Worm (Caenorhabditis elegans) whole organism, L4/young adult: Measurements from ENCODE around the gene jamp-1.
"Not testable (repeated sequence)": the region's sequence is repeated elsewhere in the genome, so short reads cannot be mapped to it uniquely, and the experiment has no call there.

Experiments used
- W03F9.2 ChIP-seq: fragments of 150-350 bp; optimal IDR thresholded peaks from 2 replicates; lab custom pipeline; 2014; ENCODE audit warnings: missing biosample characterization, missing genetic modification characterization
- dao-5 ChIP-seq: sonication (generic microtip); optimal IDR thresholded peaks from 2 replicates; lab custom pipeline; 2016; ENCODE audit warnings: missing genotype, missing genetic modification characterization, moderate library complexity, missing compliant biosample characterization
- him-1 ChIP-seq: sonication (generic microtip); optimal IDR thresholded peaks from 2 replicates; lab custom pipeline; 2016; ENCODE audit warnings: missing genotype, missing genetic modification reagents, missing genetic modification characterization, missing compliant biosample characterization

Gene jamp-1

DNA sequence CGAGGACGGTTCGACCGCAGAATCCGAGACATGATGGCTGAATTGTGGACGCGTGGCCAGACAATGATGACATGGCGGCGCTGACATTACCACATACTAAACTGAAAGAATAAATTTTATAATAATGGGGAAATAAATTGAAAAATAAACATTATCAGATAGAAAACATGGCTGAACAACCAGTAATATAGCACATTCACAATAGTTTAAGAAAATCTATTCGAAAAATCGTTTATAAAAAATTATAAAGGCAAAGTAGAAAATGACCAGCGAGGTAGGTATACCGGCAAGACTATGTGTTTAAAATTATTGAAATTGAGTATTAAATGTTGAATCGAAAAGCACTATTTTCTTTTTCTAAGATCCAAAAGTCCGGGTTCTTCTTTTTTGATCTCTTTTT is at the start of gene jamp-1:
jamp-1 (minus strand) TSS at position 101 of the 400 bp plus-strand sequence.
- TF ChIP-seq him-1 (no peak), W03F9.2 (tag; lab: Kevin White, UChicago) (no peak), dao-5 (tag; lab: Kevin White, UChicago) (no peak)

DNA sequence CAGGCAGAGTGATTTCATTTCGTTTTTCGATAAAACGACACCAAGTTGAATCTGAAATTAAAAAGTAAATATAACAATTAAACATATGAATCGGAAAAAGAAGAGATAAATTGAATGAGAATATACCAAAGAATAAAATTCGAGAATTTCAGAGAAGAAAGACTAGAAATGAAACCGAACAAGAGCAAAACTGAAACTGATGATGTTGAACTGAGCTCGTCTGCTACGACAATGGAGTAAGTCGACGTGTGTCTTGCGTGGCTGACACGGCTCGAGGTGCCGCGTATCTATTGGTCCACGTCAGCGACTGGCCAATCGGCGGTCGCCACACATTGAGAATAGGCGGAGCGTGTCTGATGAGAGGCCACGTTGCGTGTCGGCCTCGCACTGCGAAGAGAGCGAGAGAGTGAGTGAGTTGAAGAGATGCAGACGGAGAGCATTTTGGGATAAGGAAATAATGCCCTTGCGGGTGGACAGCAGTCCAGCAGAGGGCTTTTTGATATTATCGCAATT is 49.5 kb upstream of the jamp-1 start, which contains the start of gene crt-1:
crt-1 (minus strand) TSS at position 51 of the 513 bp plus-strand sequence.
- TF ChIP-seq him-1 (peak; percentile 63), dao-5 (tag; lab: Kevin White, UChicago) (no peak), W03F9.2 (tag; lab: Kevin White, UChicago) (peak; percentile 87)

ce11 chrV:6099634-6100033 is 48.6 kb upstream of the jamp-1 start:
- no peak for TF ChIP-seq him-1

DNA sequence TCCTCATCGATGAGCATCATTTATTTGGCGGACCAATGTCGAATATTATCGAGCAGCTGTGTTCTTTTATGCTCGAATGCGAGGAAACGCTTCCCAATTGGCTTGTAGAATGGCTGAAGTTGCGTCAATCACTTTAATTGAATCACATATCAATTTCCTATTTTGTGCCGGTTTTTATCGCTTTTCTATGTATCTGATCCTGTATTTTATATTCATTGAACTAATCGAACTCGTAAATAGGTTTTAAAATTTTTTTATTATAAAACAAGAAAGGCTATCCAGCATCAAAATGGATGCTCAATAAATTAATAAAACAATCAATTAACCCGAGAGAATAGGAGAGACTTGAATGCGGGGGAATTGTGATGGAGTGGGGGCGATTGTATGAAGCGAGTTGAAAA is 47.7 kb upstream of the jamp-1 start:
- no peak for TF ChIP-seq W03F9.2 (tag; lab: Kevin White, UChicago)
- TF ChIP-seq him-1: no peak
- no peak for TF ChIP-seq dao-5 (tag; lab: Kevin White, UChicago)

ce11 chrV:6096559-6097155 is 45.6 kb upstream of the jamp-1 start, which contains the start of gene smut-1:
TSS of gene smut-1 (plus strand) at chrV:6097105.
- TF ChIP-seq him-1 (no peak), W03F9.2 (tag; lab: Kevin White, UChicago) (no peak), dao-5 (tag; lab: Kevin White, UChicago) (no peak)

DNA sequence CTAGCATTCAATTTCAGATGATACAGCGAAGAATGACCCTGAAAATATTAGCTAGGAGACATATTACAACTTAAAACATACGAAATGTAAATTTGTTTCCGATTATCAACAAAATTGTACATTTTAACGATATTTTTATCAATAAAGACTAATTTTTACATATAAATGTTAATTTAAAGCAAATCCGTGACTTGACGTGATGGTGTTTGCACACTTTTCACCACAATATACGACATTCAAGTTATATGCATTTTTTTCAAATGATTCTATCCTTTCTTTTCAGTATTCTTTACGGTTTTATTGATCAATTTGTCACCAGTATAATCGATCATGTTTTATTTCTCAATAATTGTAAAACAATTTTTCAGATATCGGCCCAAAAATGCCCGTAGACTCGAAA is 44.8 kb upstream of the jamp-1 start, which contains the start of gene Y38A10A.7:
Y38A10A.7 (plus strand) TSS at position 369 of the 400 bp plus-strand sequence.
- TF ChIP-seq dao-5 (tag; lab: Kevin White, UChicago) (no peak), W03F9.2 (tag; lab: Kevin White, UChicago) (peak; percentile 64)

ce11 chrV:6069968-6070367 is 18.9 kb upstream of the jamp-1 start, which contains the start of gene fbxa-214:
TSS of gene fbxa-214 (minus strand) at chrV:6070068.
- TF ChIP-seq him-1; dao-5 (tag; lab: Kevin White, UChicago); W03F9.2 (tag; lab: Kevin White, UChicago): not testable (repeated sequence)

DNA sequence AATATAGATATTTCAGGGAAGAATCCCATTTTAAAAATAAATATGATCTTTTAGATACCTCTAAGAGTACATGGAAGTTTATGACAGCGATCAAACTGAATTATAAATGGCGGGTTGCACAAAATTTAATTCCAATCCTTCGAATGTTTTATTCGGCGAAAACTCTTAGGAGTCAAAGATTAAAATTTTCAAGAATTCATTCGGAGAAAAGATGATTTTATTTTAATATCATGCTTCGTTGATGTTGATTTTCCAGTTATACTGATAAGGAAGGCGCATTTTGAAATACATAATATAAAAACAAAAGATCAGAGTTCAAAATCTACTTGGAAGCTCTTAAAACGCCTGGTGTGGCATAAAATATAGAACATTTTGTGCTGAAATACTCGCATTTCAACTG is 16.1 kb upstream of the jamp-1 start, which contains the start of gene srh-10:
srh-10 (minus strand) TSS at position 29 of the 400 bp plus-strand sequence.
- no peak for TF ChIP-seq W03F9.2 (tag; lab: Kevin White, UChicago)
- no peak for TF ChIP-seq dao-5 (tag; lab: Kevin White, UChicago)
- no peak for TF ChIP-seq him-1

- no peak for TF ChIP-seq him-1
- no peak for TF ChIP-seq W03F9.2 (tag; lab: Kevin White, UChicago)
- TF ChIP-seq dao-5 (tag; lab: Kevin White, UChicago): no peak
These were observed 12.3 kb upstream of the jamp-1 start, which contains the start of gene Y38A10A.2 for ce11 chrV:6063330-6063729. TSS of gene Y38A10A.2 (minus strand) at chrV:6063430.

ce11 chrV:6055289-6055688 is 4.2 kb upstream of the jamp-1 start, which contains the start of gene srd-20:
TSS of gene srd-20 (plus strand) at chrV:6055589.
- TF ChIP-seq W03F9.2 (tag; lab: Kevin White, UChicago) (no peak), him-1 (no peak), dao-5 (tag; lab: Kevin White, UChicago) (no peak)

- TF ChIP-seq dao-5 (tag; lab: Kevin White, UChicago) (no peak), W03F9.2 (tag; lab: Kevin White, UChicago) (peak; percentile 92), him-1 (peak; percentile 56)
These were observed 2.2 kb upstream of the jamp-1 start, which contains the start of gene seip-1 for ce11 chrV:6053188-6053687. TSS of gene seip-1 (minus strand) at chrV:6053238.

ce11 chrV:6047818-6048217 is 3.2 kb downstream of the jamp-1 start, which contains the start of gene pgap-3:
TSS of gene pgap-3 (minus strand) at chrV:6047918.
- TF ChIP-seq W03F9.2 (tag; lab: Kevin White, UChicago): no peak
- no peak for TF ChIP-seq him-1
- no peak for TF ChIP-seq dao-5 (tag; lab: Kevin White, UChicago)

DNA sequence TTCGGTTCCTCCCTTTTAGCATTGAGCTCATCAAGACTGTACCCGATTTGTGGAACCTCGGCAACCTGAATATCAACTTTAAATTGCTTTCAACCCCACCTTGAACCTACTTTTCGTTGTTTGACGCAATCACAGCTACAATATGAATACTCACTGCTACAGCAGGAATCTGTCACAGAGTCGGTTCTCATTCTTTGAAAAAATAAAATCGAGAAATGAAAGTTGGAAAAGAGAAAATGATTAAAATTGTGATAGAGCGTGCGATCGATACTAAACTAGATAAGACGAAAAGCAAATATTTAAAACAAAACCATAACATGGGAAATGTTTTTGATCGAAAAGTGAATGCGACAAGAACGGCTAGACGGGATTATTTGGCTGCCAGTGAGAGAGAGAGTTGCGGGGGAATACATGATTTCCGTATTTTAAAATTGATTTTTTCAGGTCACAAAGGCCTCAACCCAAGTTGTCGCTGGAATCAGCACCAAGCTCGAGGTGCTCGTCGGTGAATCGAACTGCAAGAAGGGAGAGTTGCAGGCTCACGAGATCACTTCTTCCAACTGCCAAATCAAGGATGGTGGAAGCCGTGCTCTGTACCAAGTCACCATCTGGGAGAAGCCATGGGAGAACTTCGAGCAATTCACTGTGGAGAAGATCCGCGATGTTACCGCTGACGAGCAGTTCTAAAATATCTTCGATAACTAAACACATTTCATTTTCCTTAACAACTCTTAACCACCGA is 6.0 kb downstream of the jamp-1 start, which contains the start of gene R01B10.3:
R01B10.3 (minus strand) TSS at position 277 of the 742 bp plus-strand sequence.
- no peak for TF ChIP-seq dao-5 (tag; lab: Kevin White, UChicago)
- TF ChIP-seq W03F9.2 (tag; lab: Kevin White, UChicago): no peak
- no peak for TF ChIP-seq him-1
